Fruit fly (Drosophila melanogaster) S2 (cell line): Measurements from ENCODE around the gene PGRP-LF.
A peak's percentile ranks its signal among the peaks of the same experiment; 100 is the strongest.

ENCODE experiments used
- CG8478 ChIP-seq: fragments of >200 bp; optimal IDR thresholded peaks from 2 replicates; lab custom pipeline; 2018
- CTCF ChIP-seq, 2 experiments: fragments of >200 bp; optimal IDR thresholded peaks; 2 replicates each; lab custom pipeline; 2018

PGRP-LF gene

dm6 chr3L:9349314-9349733, at the start of gene PGRP-LF:
Gene PGRP-LF (plus strand): TSS chr3L:9349609.
- TF ChIP-seq CG8478 (lab: Kevin White, UChicago) (no peak), CTCF (optimal IDR thresholded peaks at IDR 0.05; lab: Kevin White, UChicago) (no peak)

dm6 chr3L:9304393-9304792, 45.0 kb upstream of the PGRP-LF start:
- TF ChIP-seq CTCF (optimal IDR thresholded peaks at IDR 0.05; lab: Kevin White, UChicago) (no peak), CG8478 (lab: Kevin White, UChicago) (no peak)

dm6 chr3L:9333745-9334382, 15.5 kb upstream of the PGRP-LF start, which contains the start of gene PGRP-LA:
Gene PGRP-LA (plus strand): TSS chr3L:9334332.
- TF ChIP-seq CTCF (optimal IDR thresholded peaks at IDR 0.05; lab: Kevin White, UChicago) (peak in 1 of 2 experiments; percentile 14), CG8478 (lab: Kevin White, UChicago) (no peak)

dm6 chr3L:9335711-9336110, 13.7 kb upstream of the PGRP-LF start:
- no peak for TF ChIP-seq CG8478 (lab: Kevin White, UChicago)
- no peak for TF ChIP-seq CTCF (optimal IDR thresholded peaks at IDR 0.05; lab: Kevin White, UChicago)

- no peak for TF ChIP-seq CTCF (optimal IDR thresholded peaks at IDR 0.05; lab: Kevin White, UChicago)
- TF ChIP-seq CG8478 (lab: Kevin White, UChicago) = no peak
Measured at dm6 chr3L:9337942-9338468, 11.4 kb upstream of the PGRP-LF start.

dm6 chr3L:9338510-9338909, 10.9 kb upstream of the PGRP-LF start, which contains the start of gene PGRP-LC:
Gene PGRP-LC (plus strand): TSS chr3L:9338810.
- TF ChIP-seq CG8478 (lab: Kevin White, UChicago) = no peak
- TF ChIP-seq CTCF (optimal IDR thresholded peaks at IDR 0.05; lab: Kevin White, UChicago) = no peak

dm6 chr3L:9339021-9339420, 10.4 kb upstream of the PGRP-LF start:
- no peak for TF ChIP-seq CTCF (optimal IDR thresholded peaks at IDR 0.05; lab: Kevin White, UChicago)
- no peak for TF ChIP-seq CG8478 (lab: Kevin White, UChicago)

- TF ChIP-seq CTCF (optimal IDR thresholded peaks at IDR 0.05; lab: Kevin White, UChicago) = no peak
- TF ChIP-seq CG8478 (lab: Kevin White, UChicago) = no peak
Measured at dm6 chr3L:9340232-9340631, 9.2 kb upstream of the PGRP-LF start.

- no peak for TF ChIP-seq CG8478 (lab: Kevin White, UChicago)
- TF ChIP-seq CTCF (optimal IDR thresholded peaks at IDR 0.05; lab: Kevin White, UChicago) = no peak
Measured at dm6 chr3L:9340839-9341238, 8.6 kb upstream of the PGRP-LF start.

- TF ChIP-seq CG8478 (lab: Kevin White, UChicago) (no peak), CTCF (optimal IDR thresholded peaks at IDR 0.05; lab: Kevin White, UChicago) (no peak)
Measured at dm6 chr3L:9343963-9344362, 5.4 kb upstream of the PGRP-LF start.

dm6 chr3L:9345157-9345556, 4.3 kb upstream of the PGRP-LF start:
- no peak for TF ChIP-seq CG8478 (lab: Kevin White, UChicago)
- no peak for TF ChIP-seq CTCF (optimal IDR thresholded peaks at IDR 0.05; lab: Kevin White, UChicago)

- TF ChIP-seq CTCF (optimal IDR thresholded peaks at IDR 0.05; lab: Kevin White, UChicago) = no peak
- no peak for TF ChIP-seq CG8478 (lab: Kevin White, UChicago)
Measured at dm6 chr3L:9353733-9354132, 4.3 kb downstream of the PGRP-LF start, which contains the start of gene CG32040. Gene CG32040 (plus strand): TSS chr3L:9354033.

- TF ChIP-seq CG8478 (lab: Kevin White, UChicago) (no peak), CTCF (optimal IDR thresholded peaks at IDR 0.05; lab: Kevin White, UChicago) (no peak)
Measured at dm6 chr3L:9355555-9355954, 6.1 kb downstream of the PGRP-LF start.

- TF ChIP-seq CG8478 (lab: Kevin White, UChicago) (no peak), CTCF (optimal IDR thresholded peaks at IDR 0.05; lab: Kevin White, UChicago) (peak; percentile 83 to 84)
Measured at dm6 chr3L:9356138-9356753, 6.8 kb downstream of the PGRP-LF start.
